Worm (Caenorhabditis elegans) whole organism, early embryonic: ENCODE measurements around the gene algn-12.

Source experiments
- F13C5.2 ChIP-seq: sonication (generic microtip); optimal IDR thresholded peaks from 2 replicates; lab custom pipeline; 2017; ENCODE audit warnings: mild to moderate bottlenecking, missing genetic modification characterization, inconsistent platforms, missing compliant biosample characterization
- aly-1 ChIP-seq: sonication (generic microtip); optimal IDR thresholded peaks from 2 replicates; lab custom pipeline; 2016; ENCODE audit warnings: missing genetic modification characterization, missing compliant biosample characterization
- ama-1 ChIP-seq: fragments of 150-350 bp; optimal IDR thresholded peaks from 2 replicates; lab custom pipeline; 2014
- ceh-13 ChIP-seq: fragments of 200-800 bp; sonication (Bioruptor generic); optimal IDR thresholded peaks from 2 replicates; lab custom pipeline; 2018; ENCODE audit warnings: mild to moderate bottlenecking, missing genetic modification characterization, missing compliant biosample characterization
- ets-7 ChIP-seq: sonication (generic microtip); optimal IDR thresholded peaks from 2 replicates; lab custom pipeline; 2016; ENCODE audit warnings: missing genotype, missing genetic modification characterization, missing compliant biosample characterization
- flt-1 ChIP-seq: fragments of 200-800 bp; sonication (Bioruptor generic); IDR thresholded peaks from 2 replicates; pipeline ENCODE4 v1.3.6; 2022; ENCODE audit warnings: missing genetic modification characterization, missing compliant biosample characterization
- hnd-1 ChIP-seq: sonication (generic microtip); optimal IDR thresholded peaks from 2 replicates; lab custom pipeline; 2016; ENCODE audit warnings: missing genetic modification characterization, missing compliant biosample characterization
- pes-1 ChIP-seq: fragments of 200-800 bp; sonication (Bioruptor generic); IDR thresholded peaks from 2 replicates; pipeline ENCODE4 v1.3.6; 2022; ENCODE audit warnings: missing genetic modification reagents, missing genetic modification characterization, missing compliant biosample characterization
- scrt-1 ChIP-seq: fragments of 200-800 bp; sonication (Bioruptor generic); IDR thresholded peaks from 2 replicates; pipeline ENCODE4 v1.3.6; 2022; ENCODE audit warnings: missing genetic modification characterization, missing compliant biosample characterization
- sea-1 ChIP-seq: fragments of 200-800 bp; sonication (Bioruptor generic); conservative IDR thresholded peaks from 2 replicates; pipeline ENCODE4 v1.3.6; 2022; ENCODE audit warnings: missing genetic modification characterization, missing compliant biosample characterization
- tbx-11 ChIP-seq: fragments of 200-800 bp; sonication (Bioruptor generic); IDR thresholded peaks from 2 replicates; pipeline ENCODE4 v1.3.6; 2022; ENCODE audit warnings: missing genetic modification characterization, missing compliant biosample characterization
- tbx-37 ChIP-seq: fragments of 200-800 bp; sonication (Bioruptor generic); conservative IDR thresholded peaks from 2 replicates; pipeline ENCODE4 v1.3.6; 2022; ENCODE audit warnings: missing genetic modification reagents, missing genetic modification characterization, missing compliant biosample characterization
- tra-4 ChIP-seq: sonication (generic microtip); optimal IDR thresholded peaks from 2 replicates; lab custom pipeline; 2017; ENCODE audit warnings: missing genetic modification characterization, missing compliant biosample characterization

- TF ChIP-seq ama-1 (lab: Kevin White, UChicago) (no peak), aly-1 (no peak), flt-1 (GFP tag; lab: Robert Waterston, UW) (no peak), ets-7 (no peak), tbx-37 (no peak), sea-1 (no peak), pes-1 (GFP tag; lab: Robert Waterston, UW) (no peak), hnd-1 (tag; lab: Kevin White, UChicago) (no peak), ceh-13 (no peak), F13C5.2 (no peak), tbx-11 (GFP tag; lab: Robert Waterston, UW) (no peak), tra-4 (tag; lab: Kevin White, UChicago) (no peak), scrt-1 (GFP tag; lab: Robert Waterston, UW) (no peak)
These were observed 23.4 kb downstream of the algn-12 start, which contains the start of gene str-138 for ce11 chrV:8058359-8058758.
